Fruit fly (Drosophila melanogaster) whole organism, embryonic: ENCODE results near the gene thoc7.

ENCODE experiments used
- Bdp1 ChIP-seq: fragments of 200-800 bp; sonication (Bioruptor generic); optimal IDR thresholded peaks from 3 replicates; lab custom pipeline; 2016; ENCODE audit warnings: missing biosample characterization, missing genetic modification characterization
- Blimp-1 ChIP-seq: fragments of 200-800 bp; sonication (Bioruptor generic); optimal IDR thresholded peaks from 3 replicates; lab custom pipeline; 2018; ENCODE audit warnings: missing biosample characterization, missing genetic modification characterization, mild to moderate bottlenecking, moderate library complexity, missing genetic modification reagents
- BtbVII ChIP-seq: fragments of 200-800 bp; sonication (Bioruptor generic); optimal IDR thresholded peaks from 3 replicates; lab custom pipeline; 2017; ENCODE audit warnings: missing biosample characterization, mild to moderate bottlenecking, missing genetic modification characterization
- CG10462 ChIP-seq: fragments of 200-800 bp; sonication (Bioruptor generic); optimal IDR thresholded peaks from 2 replicates; lab custom pipeline; 2016; ENCODE audit warnings: missing biosample characterization, missing genetic modification characterization
- CG10543 ChIP-seq: fragments of 200-800 bp; sonication (Bioruptor generic); optimal IDR thresholded peaks from 3 replicates; lab custom pipeline; 2017; ENCODE audit warnings: missing biosample characterization, mild to moderate bottlenecking, missing genetic modification characterization, moderate library complexity
- CG11456 ChIP-seq: fragments of 200-800 bp; sonication (Bioruptor generic); IDR thresholded peaks from 3 replicates; pipeline ENCODE4 v1.3.6; 2022; ENCODE audit warnings: missing biosample characterization, missing genetic modification characterization
- CG11560 ChIP-seq: fragments of 200-800 bp; sonication (Bioruptor generic); IDR thresholded peaks from 3 replicates; pipeline ENCODE4 v1.3.6; 2022; ENCODE audit warnings: missing biosample characterization, missing genetic modification characterization
- CG11695 ChIP-seq: fragments of 200-800 bp; sonication (Bioruptor generic); IDR thresholded peaks from 3 replicates; pipeline ENCODE4 v1.3.6; 2022; ENCODE audit warnings: missing biosample characterization, missing genetic modification characterization
- CG12769 ChIP-seq: fragments of 200-800 bp; sonication (Bioruptor generic); optimal IDR thresholded peaks from 2 replicates; lab custom pipeline; 2019; ENCODE audit warnings: missing biosample characterization, mild to moderate bottlenecking, missing genetic modification characterization, moderate library complexity
- CG13287 ChIP-seq: fragments of 200-800 bp; sonication (Bioruptor generic); IDR thresholded peaks from 2 replicates; pipeline ENCODE4 v1.3.6; 2022; ENCODE audit warnings: missing biosample characterization, missing genetic modification characterization; ENCODE audit not compliant: partially characterized antibody
- CG13894 ChIP-seq: fragments of 200-800 bp; sonication (Bioruptor generic); optimal IDR thresholded peaks from 3 replicates; lab custom pipeline; 2018; ENCODE audit warnings: missing biosample characterization, mild to moderate bottlenecking, missing genetic modification characterization, moderate library complexity
- CG16779 ChIP-seq: fragments of 200-800 bp; sonication (Bioruptor generic); IDR thresholded peaks from 2 replicates; pipeline ENCODE4 v1.3.6; 2022; ENCODE audit warnings: missing biosample characterization, missing genetic modification characterization
- CG17186 ChIP-seq: fragments of 200-800 bp; sonication (Bioruptor generic); optimal IDR thresholded peaks from 3 replicates; lab custom pipeline; 2017; ENCODE audit warnings: missing biosample characterization, missing genetic modification reagents, missing genetic modification characterization
- CG17612 ChIP-seq: fragments of 200-800 bp; sonication (Bioruptor generic); IDR thresholded peaks from 2 replicates; pipeline ENCODE4 v1.3.6; 2022; ENCODE audit warnings: missing biosample characterization, missing genetic modification characterization
- CG3163 ChIP-seq: fragments of 200-800 bp; sonication (Bioruptor generic); optimal IDR thresholded peaks from 3 replicates; lab custom pipeline; 2016; ENCODE audit warnings: missing biosample characterization, missing genetic modification characterization
- CG4424 ChIP-seq: fragments of 200-800 bp; sonication (Bioruptor generic); optimal IDR thresholded peaks from 3 replicates; lab custom pipeline; 2016; ENCODE audit warnings: missing biosample characterization, missing genetic modification characterization
- CG4820 ChIP-seq: fragments of 200-800 bp; sonication (Bioruptor generic); optimal IDR thresholded peaks from 3 replicates; lab custom pipeline; 2016; ENCODE audit warnings: missing biosample characterization, missing genetic modification characterization
- CG4854 ChIP-seq: fragments of 200-800 bp; sonication (Bioruptor generic); optimal IDR thresholded peaks from 2 replicates; lab custom pipeline; 2016; ENCODE audit warnings: missing biosample characterization, missing genetic modification characterization, inconsistent platforms
- CG6854 ChIP-seq: fragments of 200-800 bp; sonication (Bioruptor generic); optimal IDR thresholded peaks from 3 replicates; lab custom pipeline; 2017; ENCODE audit warnings: missing biosample characterization, mild to moderate bottlenecking, missing genetic modification characterization
- CG9437 ChIP-seq: fragments of 200-800 bp; sonication (Bioruptor generic); optimal IDR thresholded peaks from 2 replicates; lab custom pipeline; 2018; ENCODE audit warnings: missing biosample characterization, mild to moderate bottlenecking, missing genetic modification characterization
- D19A ChIP-seq: fragments of 200-800 bp; optimal IDR thresholded peaks from 3 replicates; lab custom pipeline; 2019; ENCODE audit warnings: missing biosample characterization, mild to moderate bottlenecking, missing genetic modification characterization, moderate library complexity
- Deaf1 ChIP-seq: fragments of 200-800 bp; optimal IDR thresholded peaks from 3 replicates; lab custom pipeline; 2019; ENCODE audit warnings: missing biosample characterization, mild to moderate bottlenecking, missing genetic modification characterization, moderate library complexity
- Dip3 ChIP-seq: fragments of 200-800 bp; sonication (Bioruptor generic); optimal IDR thresholded peaks from 3 replicates; lab custom pipeline; 2016; ENCODE audit warnings: missing biosample characterization, missing genetic modification characterization
- Ets65A ChIP-seq: fragments of 200-800 bp; sonication (Bioruptor generic); peaks from one replicate; lab custom pipeline; 2016; ENCODE audit warnings: missing biosample characterization, missing genetic modification characterization
- Fer1 ChIP-seq: fragments of 200-800 bp; sonication (Bioruptor generic); optimal IDR thresholded peaks from 2 replicates; lab custom pipeline; 2017; ENCODE audit warnings: missing biosample characterization, mild to moderate bottlenecking, missing genetic modification characterization
- HHEX ChIP-seq: fragments of 200-800 bp; sonication (Bioruptor generic); optimal IDR thresholded peaks from 3 replicates; lab custom pipeline; 2017; ENCODE audit warnings: missing biosample characterization, mild to moderate bottlenecking, missing genetic modification characterization, missing genetic modification reagents
- Hr78 ChIP-seq, 2 experiments: fragments of 200-800 bp in 1 of 2; fragments of >200 bp in 1 of 2; sonication (Bioruptor generic) in 1 of 2; optimal IDR thresholded peaks; 2 replicates each; lab custom pipeline; 2017 to 2019; ENCODE audit warnings: missing biosample characterization in 2 of 2, missing genetic modification characterization in 2 of 2, mild to moderate bottlenecking in 1 of 2, moderate library complexity in 1 of 2
- Med ChIP-seq: fragments of 200-800 bp; sonication (Bioruptor generic); peaks from one replicate; lab custom pipeline; 2016; ENCODE audit warnings: missing biosample characterization, missing genetic modification characterization, mild to moderate bottlenecking, inconsistent platforms, moderate library complexity
- NC2β ChIP-seq: fragments of 200-800 bp; sonication (Bioruptor generic); optimal IDR thresholded peaks from 2 replicates; lab custom pipeline; 2016; ENCODE audit warnings: missing biosample characterization, missing genetic modification characterization
- NFAT ChIP-seq: fragments of 200-800 bp; sonication (Bioruptor generic); IDR thresholded peaks from 2 replicates; pipeline ENCODE4 v1.3.6; 2022; ENCODE audit warnings: missing biosample characterization, missing genetic modification characterization
- NfI ChIP-seq: fragments of 200-800 bp; sonication (Bioruptor generic); optimal IDR thresholded peaks from 3 replicates; lab custom pipeline; 2018; ENCODE audit warnings: missing biosample characterization, mild to moderate bottlenecking, missing genetic modification characterization, moderate library complexity
- Trl ChIP-seq, 3 experiments: fragments of >200 bp in 2 of 3; fragments of 200-800 bp in 1 of 3; sonication (Bioruptor generic) in 1 of 3; optimal IDR thresholded peaks; 2 replicates in 1 of 3; 3 replicates in 2 of 3; lab custom pipeline; 2016 to 2017; ENCODE audit warnings: missing biosample characterization in 1 of 3, missing genetic modification characterization in 1 of 3
- az2 ChIP-seq: fragments of 200-800 bp; sonication (Bioruptor generic); optimal IDR thresholded peaks from 3 replicates; lab custom pipeline; 2016; ENCODE audit warnings: missing biosample characterization, missing genetic modification characterization
- chif ChIP-seq, 2 experiments: fragments of 200-800 bp; sonication (Bioruptor generic); optimal IDR thresholded peaks; 3 replicates each; lab custom pipeline; 2016; ENCODE audit warnings: missing biosample characterization in 2 of 2, missing genetic modification characterization in 2 of 2
- chinmo ChIP-seq: fragments of 200-800 bp; sonication (Bioruptor generic); IDR thresholded peaks from 4 replicates; pipeline ENCODE4 v1.3.6; 2022; ENCODE audit warnings: missing biosample characterization, missing genetic modification characterization; ENCODE audit not compliant: partially characterized antibody
- ci ChIP-seq: fragments of 200-800 bp; sonication (Bioruptor generic); IDR thresholded peaks from 3 replicates; pipeline ENCODE4 v1.3.6; 2022; ENCODE audit warnings: missing biosample characterization, missing genetic modification characterization
- grn ChIP-seq: fragments of 200-800 bp; sonication (Bioruptor generic); optimal IDR thresholded peaks from 3 replicates; lab custom pipeline; 2017; ENCODE audit warnings: missing biosample characterization, missing genetic modification characterization
- ind ChIP-seq: fragments of 200-800 bp; sonication (Bioruptor generic); optimal IDR thresholded peaks from 3 replicates; lab custom pipeline; 2016; ENCODE audit warnings: missing biosample characterization, missing genetic modification characterization
- kni ChIP-seq: fragments of 200-800 bp; sonication (Bioruptor generic); optimal IDR thresholded peaks from 3 replicates; lab custom pipeline; 2017; ENCODE audit warnings: mild to moderate bottlenecking, missing biosample characterization, missing genetic modification reagents, missing genetic modification characterization
- lab ChIP-seq: fragments of 200-800 bp; sonication (Bioruptor generic); optimal IDR thresholded peaks from 3 replicates; lab custom pipeline; 2017; ENCODE audit warnings: missing biosample characterization, missing genetic modification characterization, mild to moderate bottlenecking, moderate library complexity, missing genetic modification reagents
- nom ChIP-seq: fragments of 200-800 bp; sonication (Bioruptor generic); optimal IDR thresholded peaks from 2 replicates; lab custom pipeline; 2017; ENCODE audit warnings: missing biosample characterization, missing genetic modification characterization, mild to moderate bottlenecking, moderate library complexity, missing genetic modification reagents
- oc ChIP-seq: fragments of 200-800 bp; sonication (Bioruptor generic); optimal IDR thresholded peaks from 2 replicates; lab custom pipeline; 2018; ENCODE audit warnings: missing biosample characterization, mild to moderate bottlenecking, missing genetic modification characterization, moderate library complexity
- pros ChIP-seq: fragments of 200-800 bp; sonication (Bioruptor generic); optimal IDR thresholded peaks from 3 replicates; lab custom pipeline; 2019; ENCODE audit warnings: missing biosample characterization, mild to moderate bottlenecking, missing genetic modification characterization, moderate library complexity
- row ChIP-seq: fragments of 200-800 bp; sonication (Bioruptor generic); IDR thresholded peaks from 3 replicates; pipeline ENCODE4 v1.3.6; 2022; ENCODE audit warnings: missing biosample characterization, missing genetic modification characterization
- run ChIP-seq: fragments of 200-800 bp; sonication (Bioruptor generic); optimal IDR thresholded peaks from 3 replicates; lab custom pipeline; 2018; ENCODE audit warnings: missing biosample characterization, mild to moderate bottlenecking, missing genetic modification characterization
- sug ChIP-seq: fragments of 200-800 bp; optimal IDR thresholded peaks from 2 replicates; lab custom pipeline; 2019; ENCODE audit warnings: missing biosample characterization, mild to moderate bottlenecking, missing genetic modification characterization, moderate library complexity
- unc-4 ChIP-seq: fragments of 200-800 bp; sonication (Bioruptor generic); IDR thresholded peaks from 2 replicates; pipeline ENCODE4 v1.3.6; 2022; ENCODE audit warnings: missing biosample characterization, missing genetic modification characterization; ENCODE audit not compliant: partially characterized antibody
- z ChIP-seq: fragments of 200-800 bp; sonication (Bioruptor generic); IDR thresholded peaks from 3 replicates; pipeline ENCODE4 v1.3.6; 2022; ENCODE audit warnings: missing biosample characterization, missing genetic modification characterization

Gene thoc7

dm6 chr3L:180262-180543 is 32.3 kb downstream of the thoc7 start (continued):
- TF ChIP-seq Fer1 (GFP tag; lab: Kevin White, UChicago) (no peak), Hr78 (GFP tag; optimal IDR thresholded peaks at IDR 0.05; lab: Kevin White, UChicago) (no peak), az2 (GFP tag; lab: Kevin White, UChicago) (no peak), CG10462 (GFP tag; lab: Kevin White, UChicago) (no peak), NC2β (GFP tag; lab: Kevin White, UChicago) (no peak), CG17186 (GFP tag; lab: Kevin White, UChicago) (no peak), CG16779 (GFP tag; lab: Robert Waterston, UW) (peak; percentile 41; the same call in 1 of the 2 replicates), Bdp1 (GFP tag; lab: Kevin White, UChicago) (no peak), Med (GFP tag; lab: Kevin White, UChicago) (peak; percentile 57), CG4820 (no peak), ind (GFP tag; lab: Kevin White, UChicago) (no peak), Blimp-1 (peak; percentile 16), chif (GFP tag; optimal IDR thresholded peaks at IDR 0.05; lab: Kevin White, UChicago) (no peak), grn (no peak)

dm6 chr3L:179490-180261 is 32.8 kb downstream of the thoc7 start, which contains the start of gene CG13875:
Gene CG13875, plus strand, starts transcription at chr3L:179923.
- TF ChIP-seq unc-4 (GFP tag; lab: Robert Waterston, UW) (peak; percentile 22; the same call in 1 of the 2 replicates), kni (GFP tag; lab: Kevin White, UChicago) (peak; percentile 76), oc (tag; lab: Kevin White, UChicago) (peak; percentile 42), D19A (tag; lab: Kevin White, UChicago) (peak; percentile 67), CG11456 (GFP tag; lab: Robert Waterston, UW) (no peak), ci (GFP tag; lab: Robert Waterston, UW) (peak; percentile 51; the same call in 1 of the 3 replicates), CG4424 (GFP tag; lab: Kevin White, UChicago) (no peak), CG12769 (tag; lab: Kevin White, UChicago) (peak; percentile 77), Trl (optimal IDR thresholded peaks at IDR 0.05; lab: Kevin White, UChicago) (peak; percentile 72), Trl (GFP tag; optimal IDR thresholded peaks at IDR 0.05; lab: Kevin White, UChicago) (no peak), CG13287 (GFP tag; lab: Robert Waterston, UW) (peak; percentile 38), HHEX (GFP tag; lab: Kevin White, UChicago) (no peak), NFAT (GFP tag; lab: Robert Waterston, UW) (no peak), CG10543 (GFP tag; lab: Kevin White, UChicago) (peak; percentile 20), CG13894 (peak; percentile 64), CG3163 (peak; percentile 95), Ets65A (GFP tag; lab: Kevin White, UChicago) (no peak), CG6854 (GFP tag; lab: Kevin White, UChicago) (no peak), z (GFP tag; lab: Robert Waterston, UW) (peak; percentile 81), NfI (no peak), Dip3 (GFP tag; lab: Kevin White, UChicago) (no peak), CG11695 (GFP tag; lab: Robert Waterston, UW) (peak; percentile 11; the same call in 1 of the 3 replicates), CG11560 (tag; lab: Robert Waterston, UW) (no peak), row (0 out of 3 replicates have a peak, but pooled peaks have one; percentile 21), CG9437 (GFP tag; lab: Kevin White, UChicago) (no peak), lab (peak; percentile 28), CG4854 (GFP tag; lab: Kevin White, UChicago) (no peak), CG17612 (no peak), BtbVII (GFP tag; lab: Kevin White, UChicago) (peak; percentile 4), Deaf1 (tag; lab: Kevin White, UChicago) (peak; percentile 35), run (no peak), pros (GFP tag; lab: Kevin White, UChicago) (peak; percentile 84), nom (GFP tag; lab: Kevin White, UChicago) (peak; percentile 56), sug (tag; lab: Kevin White, UChicago) (no peak), chinmo (peak; percentile 78; the same call in 2 of the 4 replicates)
